Worm (Caenorhabditis elegans) whole organism, late embryonic: ENCODE results near the gene F40C5.2.

Experiments
- T23F11.4 ChIP-seq: fragments of 200-800 bp; sonication (Bioruptor generic); optimal IDR thresholded peaks from 2 replicates; lab custom pipeline; 2018; ENCODE audit warnings: mild to moderate bottlenecking, missing genetic modification characterization, missing compliant biosample characterization
- ama-1 ChIP-seq: fragments of 150-350 bp; optimal IDR thresholded peaks from 2 replicates; lab custom pipeline; 2014
- ceh-45 ChIP-seq: fragments of 200-800 bp; sonication (Bioruptor generic); IDR thresholded peaks from 2 replicates; pipeline ENCODE4 v1.3.6; 2022; ENCODE audit warnings: missing genetic modification reagents, missing genetic modification characterization, missing compliant biosample characterization
- ceh-6 ChIP-seq: fragments of 200-800 bp; sonication (Bioruptor generic); optimal IDR thresholded peaks from 2 replicates; lab custom pipeline; 2018; ENCODE audit warnings: mild to moderate bottlenecking, missing genetic modification characterization, missing compliant biosample characterization
- ceh-9 ChIP-seq: sonication (generic microtip); optimal IDR thresholded peaks from 2 replicates; lab custom pipeline; 2016; ENCODE audit warnings: mild to moderate bottlenecking, missing genetic modification characterization, inconsistent platforms, missing compliant biosample characterization
- dve-1 ChIP-seq: sonication (generic microtip); optimal IDR thresholded peaks from 2 replicates; lab custom pipeline; 2017; ENCODE audit warnings: antibody characterized with exemption, mild to moderate bottlenecking, missing genetic modification characterization, missing compliant biosample characterization
- gmeb-2 ChIP-seq: sonication (generic microtip); optimal IDR thresholded peaks from 2 replicates; lab custom pipeline; 2016; ENCODE audit warnings: missing genetic modification characterization, inconsistent platforms, missing compliant biosample characterization
- lim-6 ChIP-seq: sonication (generic microtip); optimal IDR thresholded peaks from 2 replicates; lab custom pipeline; 2016; ENCODE audit warnings: missing genetic modification characterization, missing compliant biosample characterization
- mec-3 ChIP-seq: sonication (generic microtip); optimal IDR thresholded peaks from 2 replicates; lab custom pipeline; 2016; ENCODE audit warnings: borderline replicate concordance, missing genetic modification characterization, missing compliant biosample characterization
- pax-1 ChIP-seq: fragments of 150-350 bp; optimal IDR thresholded peaks from 2 replicates; lab custom pipeline; 2014; ENCODE audit warnings: missing biosample characterization, missing genetic modification characterization
- pha-4 ChIP-seq: fragments of 150-350 bp; optimal IDR thresholded peaks from 2 replicates; lab custom pipeline; 2018; ENCODE audit warnings: missing biosample characterization, missing genetic modification reagents, missing genetic modification characterization
- pqm-1 ChIP-seq: sonication (generic microtip); optimal IDR thresholded peaks from 2 replicates; lab custom pipeline; 2016; ENCODE audit warnings: missing genetic modification characterization, missing compliant biosample characterization
- pros-1 ChIP-seq: fragments of 150-350 bp; optimal IDR thresholded peaks from 2 replicates; lab custom pipeline; 2014; ENCODE audit warnings: missing biosample characterization, missing genetic modification reagents, missing genetic modification characterization
- sox-2 ChIP-seq: fragments of 200-800 bp; sonication (Bioruptor generic); IDR thresholded peaks from 2 replicates; pipeline ENCODE4 v1.3.6; 2022; ENCODE audit warnings: missing genetic modification reagents, missing genetic modification characterization, missing compliant biosample characterization

DNA sequence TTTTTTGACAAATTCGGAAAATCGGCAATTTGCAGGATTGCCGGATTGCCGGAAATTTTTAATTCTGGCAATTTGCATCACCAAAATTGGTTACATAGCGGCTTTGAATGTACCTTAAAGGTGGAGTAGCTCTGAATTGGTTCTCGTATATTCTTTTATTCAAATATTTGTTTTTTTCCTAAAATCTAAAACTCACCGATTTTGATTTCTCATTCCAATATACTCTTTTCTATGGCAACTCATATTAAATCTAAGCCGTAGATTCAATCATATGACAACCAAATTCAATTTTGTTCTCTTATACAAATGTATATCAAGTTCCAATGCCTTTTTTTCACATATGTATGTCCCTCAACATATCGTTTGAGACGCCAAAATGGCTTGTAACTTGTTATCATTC, 21.2 kb upstream of the F40C5.2 start, which contains the start of gene sri-21:
- no peak for TF ChIP-seq ama-1 (lab: Kevin White, UChicago)
- TF ChIP-seq pqm-1 (tag; lab: Kevin White, UChicago): no peak
- no peak for TF ChIP-seq sox-2 (GFP tag; lab: Robert Waterston, UW)
- TF ChIP-seq pros-1: no peak
- no peak for TF ChIP-seq ceh-45 (GFP tag; lab: Robert Waterston, UW)
- no peak for TF ChIP-seq pha-4 (tag; lab: Kevin White, UChicago)
- TF ChIP-seq ceh-9 (tag; lab: Kevin White, UChicago): no peak
- no peak for TF ChIP-seq dve-1 (tag; lab: Kevin White, UChicago)
- no peak for TF ChIP-seq mec-3 (tag; lab: Kevin White, UChicago)
- no peak for TF ChIP-seq lim-6 (tag; lab: Kevin White, UChicago)
- no peak for TF ChIP-seq pax-1 (tag; lab: Kevin White, UChicago)
- no peak for TF ChIP-seq ceh-6
- no peak for TF ChIP-seq gmeb-2 (tag; lab: Kevin White, UChicago)
- TF ChIP-seq T23F11.4 (GFP tag; lab: Kevin White, UChicago): no peak
